Worm (Caenorhabditis elegans): ENCODE data around the gene K11H12.3.

DNA sequence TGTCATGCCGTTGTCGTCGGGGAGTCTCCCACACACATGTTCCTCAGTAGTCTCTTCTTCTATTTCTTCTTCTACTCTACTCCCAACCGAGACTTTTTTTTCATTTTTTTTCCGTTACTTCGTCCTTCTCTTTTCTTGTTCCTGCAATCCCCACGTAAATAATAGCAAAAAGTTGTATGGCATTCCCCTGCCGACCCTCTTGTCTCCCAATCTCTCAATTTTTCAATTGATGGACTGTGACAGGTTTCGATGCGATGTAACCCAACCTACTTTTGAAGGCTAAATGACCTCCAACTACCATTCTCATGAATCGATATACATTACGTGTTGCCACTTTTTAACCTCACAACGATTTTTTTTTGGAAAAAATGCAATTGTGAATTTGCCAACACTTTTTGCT is 9.2 kb downstream of the K11H12.3 start:
- TF ChIP-seq tbx-2 (tag; optimal IDR thresholded peaks at IDR 0.05) (no peak), ttx-3 (tag; optimal IDR thresholded peaks at IDR 0.05) (no peak)
